Fruit fly (Drosophila melanogaster): ENCODE data around the gene Spag1.

Gene Spag1

DNA sequence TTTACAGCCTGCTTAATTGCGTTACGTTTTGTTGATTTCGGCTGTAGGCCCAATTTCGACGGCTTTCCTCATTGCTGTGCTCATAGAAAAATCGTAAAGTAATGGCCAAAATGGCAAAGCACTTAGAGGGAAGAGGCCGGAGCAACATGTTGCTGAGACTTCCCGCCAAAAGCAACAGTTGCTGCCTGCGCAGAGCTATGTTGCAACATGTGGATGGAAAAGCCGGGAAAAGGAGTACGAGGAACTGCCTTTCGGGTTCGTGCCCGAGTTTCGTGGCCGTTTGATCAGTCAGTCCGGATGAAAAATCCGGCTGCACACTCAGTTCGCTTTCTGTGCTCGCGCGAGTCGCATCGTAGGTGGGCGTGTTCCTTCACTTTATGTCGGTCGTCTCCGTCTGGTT, 49.0 kb downstream of the Spag1 start, which contains the start of gene RYa-R:
Gene RYa-R (plus strand): TSS at position 339 of the 400 bp plus-strand sequence.
- TF ChIP-seq scrt (GFP tag; optimal IDR thresholded peaks at IDR 0.05) (peak; percentile 81), CG11504 (tag; optimal IDR thresholded peaks at IDR 0.05) (peak; percentile 85), esg (GFP tag; conservative IDR thresholded peaks at IDR 0.05) (no peak), Mrtf (GFP tag; IDR thresholded peaks at IDR 0.05) (0 out of 3 replicates have a peak, but pooled peaks have one; percentile 7), grn (GFP tag; optimal IDR thresholded peaks at IDR 0.05) (no peak)
